In the genomic region with DNA sequence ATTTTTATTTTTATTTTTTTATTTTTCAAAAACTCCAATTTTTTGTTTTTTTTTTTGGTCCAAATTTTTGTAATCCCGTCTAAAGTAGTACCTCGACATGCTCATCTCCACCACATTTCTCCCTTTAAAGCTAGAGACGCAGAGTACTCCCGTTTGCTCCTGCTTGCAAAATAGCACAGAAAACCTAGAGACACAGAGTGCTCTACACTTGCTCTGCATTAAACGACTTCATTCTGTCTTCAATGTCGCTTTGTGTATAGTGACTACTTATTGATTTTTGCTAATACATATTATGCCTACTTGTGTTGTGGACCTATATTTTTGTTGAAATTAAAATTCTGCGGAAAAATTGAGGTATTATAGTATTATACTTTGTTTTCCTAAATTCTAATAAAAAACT, we compare ENCODE assay signal across 1 worm cellular context.
TF ChIP-seq lines count a peak whose summit lies in the region.

A gene (plus strand): TSS at position 195 of the 400 bp plus-strand sequence.

TF ChIP-seq in whole organism, L1 larva, 84 proteins besides CTCF, POLR2A, EP300 and RAD21 (continued from another document):
- no peak for TF ChIP-seq mab-9 (GFP tag; IDR thresholded peaks at IDR 0.05; lab: Robert Waterston, UW)
- no peak for TF ChIP-seq sox-4 (tag; optimal IDR thresholded peaks at IDR 0.05; lab: Kevin White, UChicago)
- no peak for TF ChIP-seq ztf-4 (tag; optimal IDR thresholded peaks at IDR 0.05; lab: Kevin White, UChicago)
- no peak for TF ChIP-seq aly-2 (tag; optimal IDR thresholded peaks at IDR 0.05; lab: Kevin White, UChicago)
- no peak for TF ChIP-seq hlh-17 (GFP tag; optimal IDR thresholded peaks at IDR 0.05; lab: Kevin White, UChicago; ENCODE audit: borderline replicate concordance)
- peak; percentile 12 for TF ChIP-seq nhr-71 (tag; optimal IDR thresholded peaks at IDR 0.05; lab: Kevin White, UChicago)
